Worm (Caenorhabditis elegans) whole organism, L4/young adult: ENCODE data around the gene nccd-1.

Experiments used
- W03F9.2 ChIP-seq: fragments of 150-350 bp; optimal IDR thresholded peaks from 2 replicates; lab custom pipeline; 2014; ENCODE audit warnings: missing biosample characterization, missing genetic modification characterization
- dao-5 ChIP-seq: sonication (generic microtip); optimal IDR thresholded peaks from 2 replicates; lab custom pipeline; 2016; ENCODE audit warnings: missing genotype, missing genetic modification characterization, moderate library complexity, missing compliant biosample characterization
- him-1 ChIP-seq: sonication (generic microtip); optimal IDR thresholded peaks from 2 replicates; lab custom pipeline; 2016; ENCODE audit warnings: missing genotype, missing genetic modification reagents, missing genetic modification characterization, missing compliant biosample characterization

DNA sequence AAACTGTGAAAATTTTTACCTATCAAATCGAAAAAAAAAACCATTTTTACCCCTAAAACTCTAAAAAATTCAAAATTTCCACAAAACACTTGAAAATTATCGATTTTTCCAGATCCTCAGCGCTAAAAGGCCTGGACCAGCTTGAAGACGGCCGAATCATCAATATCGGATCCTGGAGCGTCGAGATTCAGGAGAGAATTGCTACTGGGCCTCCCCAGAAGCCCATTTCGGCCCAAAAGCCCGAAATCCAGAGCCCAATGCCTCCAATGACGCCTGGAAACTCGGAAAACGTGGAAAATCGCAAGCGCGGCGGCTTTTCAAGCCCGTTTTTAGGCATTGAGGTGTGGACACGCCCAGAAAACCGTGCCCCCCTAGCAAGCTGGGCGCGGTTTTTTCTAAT is 36.1 kb upstream of the nccd-1 start:
- TF ChIP-seq dao-5 (tag; lab: Kevin White, UChicago) (no peak), him-1 (no peak), W03F9.2 (tag; lab: Kevin White, UChicago) (no peak)
